Worm (Caenorhabditis elegans) whole organism, mixed stage, embryonic: ENCODE data around the gene Y60C6A.1.

Experiments used
- pha-4 ChIP-seq: fragments of 150-350 bp; optimal IDR thresholded peaks from 2 replicates; lab custom pipeline; 2018; ENCODE audit warnings: missing biosample characterization, missing genetic modification reagents, missing genetic modification characterization
- snpc-4 ChIP-seq: fragments of 150-350 bp; optimal IDR thresholded peaks from 2 replicates; lab custom pipeline; 2014; ENCODE audit warnings: missing biosample characterization, missing genetic modification characterization
- ztf-11 ChIP-seq: fragments of 150-350 bp; optimal IDR thresholded peaks from 2 replicates; lab custom pipeline; 2014; ENCODE audit warnings: missing biosample characterization, missing genetic modification characterization

- TF ChIP-seq pha-4 (tag; lab: Kevin White, UChicago) (no peak), snpc-4 (no peak), ztf-11 (tag; lab: Kevin White, UChicago) (no peak)
These were observed 25.4 kb upstream of the Y60C6A.1 start for ce11 chrV:4758019-4758418.
